Fruit fly (Drosophila melanogaster) whole organism, embryonic: ENCODE measurements around the gene Dred.

Source experiments
- Aef1 ChIP-seq: fragments of 200-800 bp; sonication (Bioruptor generic); IDR thresholded peaks from 3 replicates; pipeline ENCODE4 v1.3.6; 2022; ENCODE audit warnings: missing biosample characterization, missing genetic modification characterization
- CG14667 ChIP-seq: fragments of 200-800 bp; sonication (Bioruptor generic); IDR thresholded peaks from 2 replicates; pipeline ENCODE4 v1.3.6; 2022; ENCODE audit warnings: missing biosample characterization, missing genetic modification characterization
- CG2889 ChIP-seq: fragments of 200-800 bp; sonication (Bioruptor generic); IDR thresholded peaks from 3 replicates; pipeline ENCODE4 v1.3.6; 2022; ENCODE audit warnings: missing biosample characterization, missing genetic modification characterization
- CG30020 ChIP-seq: fragments of 200-800 bp; optimal IDR thresholded peaks from 2 replicates; lab custom pipeline; 2019; ENCODE audit warnings: missing biosample characterization, mild to moderate bottlenecking, missing genetic modification characterization, moderate library complexity
- CG32532 ChIP-seq: fragments of 200-800 bp; sonication (Bioruptor generic); IDR thresholded peaks from 2 replicates; pipeline ENCODE4 v1.3.6; 2022; ENCODE audit warnings: missing biosample characterization, missing genetic modification characterization
- CG32772 ChIP-seq: fragments of 200-800 bp; sonication (Bioruptor generic); IDR thresholded peaks from 2 replicates; pipeline ENCODE4 v1.3.6; 2022; ENCODE audit warnings: missing biosample characterization, missing genetic modification characterization
- CG43689 ChIP-seq: fragments of 200-800 bp; sonication (Bioruptor generic); IDR thresholded peaks from 2 replicates; pipeline ENCODE4 v1.3.6; 2022; ENCODE audit warnings: missing biosample characterization, missing genetic modification characterization
- CG7786 ChIP-seq: fragments of 200-800 bp; sonication (Bioruptor generic); optimal IDR thresholded peaks from 2 replicates; lab custom pipeline; 2016; ENCODE audit warnings: missing biosample characterization, missing genetic modification characterization
- CG7928 ChIP-seq: fragments of 200-800 bp; sonication (Bioruptor generic); optimal IDR thresholded peaks from 2 replicates; lab custom pipeline; 2017; ENCODE audit warnings: missing biosample characterization, mild to moderate bottlenecking, missing genetic modification characterization
- fd96Cb ChIP-seq: fragments of 200-800 bp; sonication (Bioruptor generic); optimal IDR thresholded peaks from 2 replicates; lab custom pipeline; 2018; ENCODE audit warnings: missing biosample characterization, mild to moderate bottlenecking, missing genetic modification characterization, moderate library complexity
- twi ChIP-seq: fragments of 200-800 bp; optimal IDR thresholded peaks from 2 replicates; lab custom pipeline; 2019; ENCODE audit warnings: missing biosample characterization, mild to moderate bottlenecking, missing genetic modification characterization, moderate library complexity

- TF ChIP-seq CG2889 (GFP tag; lab: Robert Waterston, UW) (no peak), CG7786 (GFP tag; lab: Kevin White, UChicago) (no peak), CG30020 (no peak), Aef1 (GFP tag; lab: Robert Waterston, UW) (no peak), fd96Cb (tag; lab: Kevin White, UChicago) (no peak), CG7928 (GFP tag; lab: Kevin White, UChicago) (no peak), twi (tag; lab: Kevin White, UChicago) (no peak), CG32532 (GFP tag; lab: Robert Waterston, UW) (no peak), CG43689 (no peak), CG32772 (GFP tag; lab: Robert Waterston, UW) (no peak), CG14667 (GFP tag; lab: Robert Waterston, UW) (no peak)
These were observed 11.6 kb downstream of the Dred start, which contains the start of gene Cpr76Bd for dm6 chr3L:19532443-19532842.
